Worm (Caenorhabditis elegans) whole organism, young adult: ENCODE results near the gene T14B4.8.

Experiments
- B0035.1 ChIP-seq: sonication (generic microtip); optimal IDR thresholded peaks from 2 replicates; lab custom pipeline; 2016; ENCODE audit warnings: missing genetic modification characterization, mild to moderate bottlenecking, missing compliant biosample characterization, missing genotype, missing genetic modification reagents
- B0336.3 ChIP-seq: fragments of 200-800 bp; sonication (Bioruptor generic); IDR thresholded peaks from 2 replicates; pipeline ENCODE4 v1.3.6; 2022; ENCODE audit warnings: missing genetic modification characterization, missing compliant biosample characterization
- F57C9.4 ChIP-seq: sonication (generic microtip); optimal IDR thresholded peaks from 2 replicates; lab custom pipeline; 2017; ENCODE audit warnings: mild to moderate bottlenecking, missing genetic modification characterization, missing compliant biosample characterization
- Y56A3A.18 ChIP-seq: fragments of 200-800 bp; sonication (Bioruptor generic); IDR thresholded peaks from 2 replicates; pipeline ENCODE4 v1.3.6; 2022; ENCODE audit warnings: missing genetic modification reagents, missing genetic modification characterization, missing compliant biosample characterization
- ZK185.1 ChIP-seq: sonication (generic microtip); optimal IDR thresholded peaks from 2 replicates; lab custom pipeline; 2016; ENCODE audit warnings: mild to moderate bottlenecking, missing genetic modification characterization, missing compliant biosample characterization; ENCODE audit not compliant: poor library complexity, severe bottlenecking
- athp-1 ChIP-seq: sonication (generic microtip); optimal IDR thresholded peaks from 2 replicates; lab custom pipeline; 2017; ENCODE audit warnings: mild to moderate bottlenecking, missing genetic modification characterization, missing compliant biosample characterization
- cebp-1 ChIP-seq, 2 experiments: fragments of 200-800 bp in 1 of 2; sonication (Bioruptor generic) in 1 of 2; sonication (generic microtip) in 1 of 2; IDR thresholded peaks in 1 of 2; optimal IDR thresholded peaks in 1 of 2; 2 replicates each; pipeline versions ENCODE4 v1.3.6 to Lab custom; 2017 to 2022; ENCODE audit warnings: missing compliant biosample characterization in 2 of 2, missing genetic modification characterization in 2 of 2, mild to moderate bottlenecking in 1 of 2, missing genetic modification reagents in 1 of 2, moderate library complexity in 1 of 2
- cebp-2 ChIP-seq: fragments of 200-800 bp; sonication (Bioruptor generic); IDR thresholded peaks from 2 replicates; pipeline ENCODE4 v1.3.6; 2022; ENCODE audit warnings: missing genetic modification characterization, missing compliant biosample characterization
- ceh-27 ChIP-seq: fragments of 200-800 bp; sonication (Bioruptor generic); optimal IDR thresholded peaks from 2 replicates; lab custom pipeline; 2018; ENCODE audit warnings: mild to moderate bottlenecking, missing genetic modification characterization, moderate library complexity, missing compliant biosample characterization
- ceh-40 ChIP-seq: fragments of 200-800 bp; sonication (Bioruptor generic); IDR thresholded peaks from 2 replicates; pipeline ENCODE4 v1.3.6; 2022; ENCODE audit warnings: missing genetic modification characterization, missing compliant biosample characterization
- ceh-58 ChIP-seq: fragments of 200-800 bp; sonication (Bioruptor generic); IDR thresholded peaks from 2 replicates; pipeline ENCODE4 v1.3.6; 2022; ENCODE audit warnings: missing genetic modification characterization, missing compliant biosample characterization
- egl-18 ChIP-seq: fragments of 200-800 bp; sonication (Bioruptor generic); IDR thresholded peaks from 2 replicates; pipeline ENCODE4 v1.3.6; 2022; ENCODE audit warnings: missing genetic modification reagents, missing genetic modification characterization, missing compliant biosample characterization
- ets-4 ChIP-seq: fragments of 200-800 bp; sonication (Bioruptor generic); optimal IDR thresholded peaks from 2 replicates; lab custom pipeline; 2018; ENCODE audit warnings: mild to moderate bottlenecking, missing genetic modification characterization, missing compliant biosample characterization
- gei-17 ChIP-seq: fragments of 200-800 bp; sonication (Bioruptor generic); optimal IDR thresholded peaks from 2 replicates; lab custom pipeline; 2018; ENCODE audit warnings: mild to moderate bottlenecking, missing genetic modification characterization, missing compliant biosample characterization
- hmg-20 ChIP-seq: fragments of 200-800 bp; sonication (Bioruptor generic); IDR thresholded peaks from 2 replicates; pipeline ENCODE4 v1.3.6; 2022; ENCODE audit warnings: missing genetic modification reagents, missing genetic modification characterization, missing compliant biosample characterization
- lag-1 ChIP-seq: fragments of 200-800 bp; sonication (Bioruptor generic); IDR thresholded peaks from 2 replicates; pipeline ENCODE4 v1.3.6; 2022; ENCODE audit warnings: missing genetic modification reagents, missing genetic modification characterization, missing compliant biosample characterization
- lin-40 ChIP-seq: sonication (generic microtip); optimal IDR thresholded peaks from 2 replicates; lab custom pipeline; 2016; ENCODE audit warnings: missing genetic modification characterization, mild to moderate bottlenecking, missing compliant biosample characterization, missing genotype, missing genetic modification reagents
- lin-54 ChIP-seq: fragments of 200-800 bp; sonication (Bioruptor generic); optimal IDR thresholded peaks from 2 replicates; lab custom pipeline; 2018; ENCODE audit warnings: mild to moderate bottlenecking, missing genetic modification characterization, missing compliant biosample characterization
- madf-10 ChIP-seq: sonication (generic microtip); optimal IDR thresholded peaks from 2 replicates; lab custom pipeline; 2016; ENCODE audit warnings: mild to moderate bottlenecking, missing genetic modification characterization, missing compliant biosample characterization
- madf-3 ChIP-seq: fragments of 200-800 bp; sonication (Bioruptor generic); IDR thresholded peaks from 2 replicates; pipeline ENCODE4 v1.3.6; 2022; ENCODE audit warnings: missing genetic modification reagents, missing genetic modification characterization, missing compliant biosample characterization
- mcd-1 ChIP-seq: fragments of 200-800 bp; sonication (Bioruptor generic); IDR thresholded peaks from 2 replicates; pipeline ENCODE4 v1.3.6; 2022; ENCODE audit warnings: missing genetic modification reagents, missing genetic modification characterization, missing compliant biosample characterization
- mxl-1 ChIP-seq: sonication (generic microtip); optimal IDR thresholded peaks from 2 replicates; lab custom pipeline; 2016; ENCODE audit warnings: missing genetic modification characterization, missing compliant biosample characterization
- nfya-1 ChIP-seq: sonication (generic microtip); optimal IDR thresholded peaks from 2 replicates; lab custom pipeline; 2017; ENCODE audit warnings: antibody characterized with exemption, missing compliant biosample characterization, missing genetic modification characterization, borderline replicate concordance; ENCODE audit not compliant: insufficient read depth
- nhr-80 ChIP-seq: sonication (generic microtip); optimal IDR thresholded peaks from 2 replicates; lab custom pipeline; 2016; ENCODE audit warnings: missing genetic modification characterization, missing compliant biosample characterization
- nhr-90 ChIP-seq: sonication (generic microtip); optimal IDR thresholded peaks from 2 replicates; lab custom pipeline; 2016; ENCODE audit warnings: missing genotype, mild to moderate bottlenecking, missing genetic modification characterization, missing compliant biosample characterization
- rpc-1 ChIP-seq, 2 experiments: fragments of 150-350 bp in 1 of 2; sonication (generic microtip) in 1 of 2; optimal IDR thresholded peaks; 2 replicates each; lab custom pipeline; 2014 to 2018; ENCODE audit warnings: missing biosample characterization in 1 of 2, missing genetic modification characterization in 1 of 2, missing genetic modification reagents in 1 of 2, missing genotype in 1 of 2
- sdz-38 ChIP-seq: sonication (generic microtip); optimal IDR thresholded peaks from 2 replicates; lab custom pipeline; 2016; ENCODE audit warnings: missing genotype, missing genetic modification characterization, missing compliant biosample characterization
- snpc-1.1 ChIP-seq: sonication (generic microtip); optimal IDR thresholded peaks from 2 replicates; lab custom pipeline; 2017; ENCODE audit warnings: missing genetic modification characterization, mild to moderate bottlenecking, missing compliant biosample characterization, antibody characterized with exemption, moderate library complexity, missing genotype, missing genetic modification reagents; ENCODE audit not compliant: insufficient read depth
- snpc-3.4 ChIP-seq: sonication (generic microtip); optimal IDR thresholded peaks from 2 replicates; lab custom pipeline; 2017; ENCODE audit warnings: missing genetic modification characterization, mild to moderate bottlenecking, missing compliant biosample characterization, antibody characterized with exemption, moderate library complexity, missing genotype, missing genetic modification reagents
- tbx-9 ChIP-seq: sonication (generic microtip); optimal IDR thresholded peaks from 2 replicates; lab custom pipeline; 2016; ENCODE audit warnings: borderline replicate concordance, missing genetic modification characterization, inconsistent platforms, missing compliant biosample characterization
- zfh-2 ChIP-seq: fragments of 200-800 bp; sonication (Bioruptor generic); conservative IDR thresholded peaks from 2 replicates; pipeline ENCODE4 v1.3.6; 2022; ENCODE audit warnings: missing genetic modification reagents, missing genetic modification characterization, missing compliant biosample characterization
- ztf-25 ChIP-seq: fragments of 200-800 bp; sonication (Bioruptor generic); IDR thresholded peaks from 2 replicates; pipeline ENCODE4 v1.3.6; 2022; ENCODE audit warnings: missing genetic modification reagents, missing genetic modification characterization, missing compliant biosample characterization
- ztf-3 ChIP-seq: fragments of 200-800 bp; sonication (Bioruptor generic); optimal IDR thresholded peaks from 2 replicates; lab custom pipeline; 2018; ENCODE audit warnings: mild to moderate bottlenecking, missing genetic modification characterization, missing compliant biosample characterization

The T14B4.8 gene

ce11 chrII:6749422-6749821 lies 20.2 kb upstream of the T14B4.8 start, which contains the start of gene F41G3.10:
Gene F41G3.10 (minus strand): TSS chrII:6749522.
- TF ChIP-seq madf-10 (tag; lab: Kevin White, UChicago) (no peak), tbx-9 (tag; lab: Kevin White, UChicago) (no peak), lag-1 (GFP tag; lab: Robert Waterston, UW) (no peak), Y56A3A.18 (GFP tag; lab: Robert Waterston, UW) (no peak), zfh-2 (GFP tag; lab: Robert Waterston, UW) (no peak), mxl-1 (tag; lab: Kevin White, UChicago) (no peak), cebp-2 (GFP tag; lab: Robert Waterston, UW) (no peak), cebp-1 (GFP tag; IDR thresholded peaks at IDR 0.05; lab: Robert Waterston, UW) (no peak), cebp-1 (tag; optimal IDR thresholded peaks at IDR 0.05; lab: Kevin White, UChicago) (no peak), B0035.1 (no peak), madf-3 (GFP tag; lab: Robert Waterston, UW) (no peak), F57C9.4 (tag; lab: Kevin White, UChicago) (no peak), gei-17 (GFP tag; lab: Kevin White, UChicago) (no peak), ztf-3 (GFP tag; lab: Kevin White, UChicago) (no peak), sdz-38 (tag; lab: Kevin White, UChicago) (no peak), B0336.3 (GFP tag; lab: Robert Waterston, UW) (no peak), ceh-40 (no peak), rpc-1 (optimal IDR thresholded peaks at IDR 0.05; lab: Kevin White, UChicago) (no peak), rpc-1 (tag; optimal IDR thresholded peaks at IDR 0.05; lab: Kevin White, UChicago) (no peak), snpc-1.1 (tag; lab: Kevin White, UChicago) (no peak)

- no peak for TF ChIP-seq athp-1 (tag; lab: Kevin White, UChicago)
- TF ChIP-seq snpc-3.4 (tag; lab: Kevin White, UChicago), result no peak
- TF ChIP-seq mcd-1 (GFP tag; lab: Robert Waterston, UW), result no peak
- no peak for TF ChIP-seq ztf-25 (GFP tag; lab: Robert Waterston, UW)
- no peak for TF ChIP-seq nhr-80 (tag; lab: Kevin White, UChicago)
- TF ChIP-seq ets-4 (GFP tag; lab: Kevin White, UChicago), result no peak
- no peak for TF ChIP-seq ceh-27
- no peak for TF ChIP-seq ceh-58
- no peak for TF ChIP-seq egl-18 (GFP tag; lab: Robert Waterston, UW)
- no peak for TF ChIP-seq nhr-90 (tag; lab: Kevin White, UChicago)
- no peak for TF ChIP-seq snpc-1.1 (tag; lab: Kevin White, UChicago)
- no peak for TF ChIP-seq B0336.3 (GFP tag; lab: Robert Waterston, UW)
- TF ChIP-seq lin-54, result no peak
Measured at ce11 chrII:6746404-6746803, 17.2 kb upstream of the T14B4.8 start, which contains the start of gene F41G3.5. Gene F41G3.5 (plus strand): TSS chrII:6746704.

ce11 chrII:6745783-6746182 lies 16.6 kb upstream of the T14B4.8 start, which contains the start of gene ins-14:
Gene ins-14 (minus strand): TSS chrII:6745814.
- TF ChIP-seq zfh-2 (GFP tag; lab: Robert Waterston, UW) (no peak), Y56A3A.18 (GFP tag; lab: Robert Waterston, UW) (no peak), lin-40 (tag; lab: Kevin White, UChicago) (no peak), ceh-27 (no peak), ZK185.1 (tag; lab: Kevin White, UChicago) (no peak), mcd-1 (GFP tag; lab: Robert Waterston, UW) (no peak), nfya-1 (no peak), hmg-20 (GFP tag; lab: Robert Waterston, UW) (no peak), mxl-1 (tag; lab: Kevin White, UChicago) (no peak)
- TF ChIP-seq, all 124 proteins: peak for 0
